Fruit fly (Drosophila melanogaster) whole organism, embryonic: ENCODE results near the gene CG4297.

Source experiments
- CG10321 ChIP-seq: fragments of 200-800 bp; sonication (Bioruptor generic); IDR thresholded peaks from 2 replicates; pipeline ENCODE4 v1.3.6; 2022; ENCODE audit warnings: missing biosample characterization, missing genetic modification characterization
- CG11695 ChIP-seq: fragments of 200-800 bp; sonication (Bioruptor generic); IDR thresholded peaks from 3 replicates; pipeline ENCODE4 v1.3.6; 2022; ENCODE audit warnings: missing biosample characterization, missing genetic modification characterization
- CG12219 ChIP-seq: fragments of 200-800 bp; sonication (Bioruptor generic); optimal IDR thresholded peaks from 3 replicates; lab custom pipeline; 2018; ENCODE audit warnings: missing biosample characterization, mild to moderate bottlenecking, missing genetic modification characterization
- CG1233 ChIP-seq: fragments of 200-800 bp; sonication (Bioruptor generic); optimal IDR thresholded peaks from 4 replicates; lab custom pipeline; 2018; ENCODE audit warnings: missing biosample characterization, mild to moderate bottlenecking, missing genetic modification characterization
- CG14441 ChIP-seq: fragments of 200-800 bp; sonication (Bioruptor generic); IDR thresholded peaks from 2 replicates; pipeline ENCODE4 v1.3.6; 2022; ENCODE audit warnings: missing biosample characterization, missing genetic modification characterization
- CG15269 ChIP-seq: fragments of 200-800 bp; sonication (Bioruptor generic); optimal IDR thresholded peaks from 2 replicates; lab custom pipeline; 2018; ENCODE audit warnings: missing biosample characterization, mild to moderate bottlenecking, missing genetic modification characterization, moderate library complexity
- CG15479 ChIP-seq: fragments of 200-800 bp; sonication (Bioruptor generic); optimal IDR thresholded peaks from 3 replicates; lab custom pipeline; 2019; ENCODE audit warnings: missing biosample characterization, mild to moderate bottlenecking, missing genetic modification characterization, moderate library complexity
- CG15696 ChIP-seq: fragments of 200-800 bp; sonication (Bioruptor generic); optimal IDR thresholded peaks from 2 replicates; lab custom pipeline; 2019; ENCODE audit warnings: missing biosample characterization, mild to moderate bottlenecking, missing genetic modification characterization, moderate library complexity
- CG16863 ChIP-seq: fragments of 200-800 bp; sonication (Bioruptor generic); optimal IDR thresholded peaks from 3 replicates; lab custom pipeline; 2016; ENCODE audit warnings: missing biosample characterization, missing genetic modification characterization
- CG1832 ChIP-seq: fragments of 200-800 bp; sonication (Bioruptor generic); optimal IDR thresholded peaks from 2 replicates; lab custom pipeline; 2017; ENCODE audit warnings: missing biosample characterization, mild to moderate bottlenecking, missing genetic modification characterization, inconsistent platforms
- CG2120 ChIP-seq: fragments of 200-800 bp; sonication (Bioruptor generic); optimal IDR thresholded peaks from 3 replicates; lab custom pipeline; 2016; ENCODE audit warnings: missing biosample characterization, missing genetic modification characterization
- CG2712 ChIP-seq: fragments of 200-800 bp; optimal IDR thresholded peaks from 3 replicates; lab custom pipeline; 2019; ENCODE audit warnings: missing biosample characterization, mild to moderate bottlenecking, missing genetic modification characterization, moderate library complexity
- CG32532 ChIP-seq: fragments of 200-800 bp; sonication (Bioruptor generic); IDR thresholded peaks from 2 replicates; pipeline ENCODE4 v1.3.6; 2022; ENCODE audit warnings: missing biosample characterization, missing genetic modification characterization
- CG3407 ChIP-seq: fragments of 200-800 bp; sonication (Bioruptor generic); optimal IDR thresholded peaks from 2 replicates; lab custom pipeline; 2018; ENCODE audit warnings: missing biosample characterization, mild to moderate bottlenecking, missing genetic modification characterization
- CG4360 ChIP-seq: fragments of 200-800 bp; sonication (Bioruptor generic); IDR thresholded peaks from 2 replicates; pipeline ENCODE4 v1.3.6; 2022; ENCODE audit warnings: missing biosample characterization, missing genetic modification characterization
- CG4707 ChIP-seq: fragments of 200-800 bp; sonication (Bioruptor generic); optimal IDR thresholded peaks from 2 replicates; lab custom pipeline; 2018; ENCODE audit warnings: missing biosample characterization, mild to moderate bottlenecking, missing genetic modification characterization, moderate library complexity
- CG6254 ChIP-seq: fragments of 200-800 bp; sonication (Bioruptor generic); optimal IDR thresholded peaks from 3 replicates; lab custom pipeline; 2017; ENCODE audit warnings: mild to moderate bottlenecking, missing biosample characterization, missing genetic modification reagents, missing genetic modification characterization
- CG8388 ChIP-seq: fragments of 200-800 bp; sonication (Bioruptor generic); optimal IDR thresholded peaks from 2 replicates; lab custom pipeline; 2019; ENCODE audit warnings: missing biosample characterization, mild to moderate bottlenecking, missing genetic modification characterization, moderate library complexity
- CTCF ChIP-seq: fragments of 200-800 bp; sonication (Bioruptor generic); optimal IDR thresholded peaks from 2 replicates; lab custom pipeline; 2017; ENCODE audit warnings: missing biosample characterization, mild to moderate bottlenecking, missing genetic modification characterization, moderate library complexity
- CrebB ChIP-seq: fragments of 200-800 bp; sonication (Bioruptor generic); optimal IDR thresholded peaks from 3 replicates; lab custom pipeline; 2018; ENCODE audit warnings: missing biosample characterization, mild to moderate bottlenecking, missing genetic modification characterization
- D ChIP-seq, 2 experiments: fragments of 200-800 bp in 1 of 2; fragments of >200 bp in 1 of 2; sonication (Bioruptor generic) in 1 of 2; optimal IDR thresholded peaks; 2 replicates in 1 of 2; 3 replicates in 1 of 2; lab custom pipeline; 2017; ENCODE audit warnings: mild to moderate bottlenecking in 1 of 2, missing biosample characterization in 1 of 2, missing genetic modification characterization in 1 of 2, missing genetic modification reagents in 1 of 2
- Deaf1 ChIP-seq: fragments of 200-800 bp; optimal IDR thresholded peaks from 3 replicates; lab custom pipeline; 2019; ENCODE audit warnings: missing biosample characterization, mild to moderate bottlenecking, missing genetic modification characterization, moderate library complexity
- Doc3 ChIP-seq: fragments of 200-800 bp; sonication (Bioruptor generic); IDR thresholded peaks from 3 replicates; pipeline ENCODE4 v1.3.6; 2022; ENCODE audit warnings: missing biosample characterization, missing genetic modification characterization; ENCODE audit not compliant: partially characterized antibody
- HLH54F ChIP-seq: fragments of 200-800 bp; sonication (Bioruptor generic); optimal IDR thresholded peaks from 3 replicates; lab custom pipeline; 2016; ENCODE audit warnings: missing biosample characterization, missing genetic modification characterization
- Hand ChIP-seq: fragments of 200-800 bp; sonication (Bioruptor generic); optimal IDR thresholded peaks from 2 replicates; lab custom pipeline; 2017; ENCODE audit warnings: mild to moderate bottlenecking, missing biosample characterization, missing genetic modification reagents, missing genetic modification characterization
- Hsf ChIP-seq: fragments of 200-800 bp; sonication (Bioruptor generic); optimal IDR thresholded peaks from 3 replicates; lab custom pipeline; 2016; ENCODE audit warnings: missing biosample characterization, missing genetic modification characterization
- Lpt ChIP-seq: fragments of >200 bp; optimal IDR thresholded peaks from 2 replicates; lab custom pipeline; 2018; ENCODE audit warnings: missing biosample characterization, missing genetic modification characterization
- MTF-1 ChIP-seq: fragments of 200-800 bp; sonication (Bioruptor generic); optimal IDR thresholded peaks from 2 replicates; lab custom pipeline; 2018; ENCODE audit warnings: missing biosample characterization, mild to moderate bottlenecking, missing genetic modification characterization, borderline replicate concordance
- Mes4 ChIP-seq: fragments of 200-800 bp; sonication (Bioruptor generic); optimal IDR thresholded peaks from 2 replicates; lab custom pipeline; 2016; ENCODE audit warnings: missing biosample characterization, missing genetic modification characterization
- Nf-YC ChIP-seq: fragments of 200-800 bp; optimal IDR thresholded peaks from 3 replicates; lab custom pipeline; 2019; ENCODE audit warnings: missing biosample characterization, mild to moderate bottlenecking, missing genetic modification characterization, moderate library complexity
- Optix ChIP-seq: fragments of 200-800 bp; sonication (Bioruptor generic); IDR thresholded peaks from 3 replicates; pipeline ENCODE4 v1.3.6; 2022; ENCODE audit warnings: missing biosample characterization, missing genetic modification characterization
- Scr ChIP-seq: fragments of 200-800 bp; sonication (Bioruptor generic); IDR thresholded peaks from 2 replicates; pipeline ENCODE4 v1.3.6; 2022; ENCODE audit warnings: missing biosample characterization, missing genetic modification characterization; ENCODE audit not compliant: partially characterized antibody
- bowl ChIP-seq: fragments of 200-800 bp; sonication (Bioruptor generic); IDR thresholded peaks from 2 replicates; pipeline ENCODE4 v1.3.6; 2022; ENCODE audit warnings: missing biosample characterization, missing genetic modification characterization
- crc ChIP-seq: fragments of 200-800 bp; sonication (Bioruptor generic); optimal IDR thresholded peaks from 2 replicates; lab custom pipeline; 2016; ENCODE audit warnings: missing biosample characterization, missing genetic modification characterization
- ftz-f1 ChIP-seq: fragments of 200-800 bp; sonication (Bioruptor generic); optimal IDR thresholded peaks from 2 replicates; lab custom pipeline; 2016; ENCODE audit warnings: missing biosample characterization, missing genetic modification characterization
- gcm2 ChIP-seq: fragments of 200-800 bp; sonication (Bioruptor generic); optimal IDR thresholded peaks from 2 replicates; lab custom pipeline; 2016; ENCODE audit warnings: missing biosample characterization, missing genetic modification characterization
- hbn ChIP-seq: fragments of 200-800 bp; sonication (Bioruptor generic); IDR thresholded peaks from 2 replicates; pipeline ENCODE4 v1.3.6; 2022; ENCODE audit warnings: missing biosample characterization, missing genetic modification characterization; ENCODE audit not compliant: partially characterized antibody
- insv ChIP-seq, 2 experiments: fragments of 200-800 bp; sonication (Bioruptor generic); optimal IDR thresholded peaks; 3 replicates each; lab custom pipeline; 2016 to 2018; ENCODE audit warnings: missing biosample characterization in 2 of 2, missing genetic modification characterization in 2 of 2
- inv ChIP-seq: fragments of 200-800 bp; sonication (Bioruptor generic); IDR thresholded peaks from 2 replicates; pipeline ENCODE4 v1.3.6; 2022; ENCODE audit warnings: missing biosample characterization, missing genetic modification characterization; ENCODE audit not compliant: partially characterized antibody
- maf-S ChIP-seq: fragments of 200-800 bp; sonication (Bioruptor generic); optimal IDR thresholded peaks from 2 replicates; lab custom pipeline; 2016; ENCODE audit warnings: missing biosample characterization, missing genetic modification characterization
- org-1 ChIP-seq: fragments of 200-800 bp; sonication (Bioruptor generic); optimal IDR thresholded peaks from 2 replicates; lab custom pipeline; 2017; ENCODE audit warnings: missing biosample characterization, missing genetic modification characterization
- phol ChIP-seq: fragments of 200-800 bp; sonication (Bioruptor generic); optimal IDR thresholded peaks from 3 replicates; lab custom pipeline; 2018; ENCODE audit warnings: missing biosample characterization, mild to moderate bottlenecking, missing genetic modification characterization, moderate library complexity
- psq ChIP-seq: fragments of 200-800 bp; sonication (Bioruptor generic); optimal IDR thresholded peaks from 2 replicates; lab custom pipeline; 2017; ENCODE audit warnings: missing biosample characterization, missing genetic modification characterization
- pzg ChIP-seq: fragments of 200-800 bp; sonication (Bioruptor generic); optimal IDR thresholded peaks from 3 replicates; lab custom pipeline; 2018; ENCODE audit warnings: missing biosample characterization, mild to moderate bottlenecking, missing genetic modification characterization, moderate library complexity
- repo ChIP-seq: fragments of 200-800 bp; sonication (Bioruptor generic); optimal IDR thresholded peaks from 2 replicates; lab custom pipeline; 2016; ENCODE audit warnings: missing biosample characterization, missing genetic modification characterization
- salm ChIP-seq: fragments of 200-800 bp; sonication (Bioruptor generic); optimal IDR thresholded peaks from 2 replicates; lab custom pipeline; 2018; ENCODE audit warnings: missing biosample characterization, mild to moderate bottlenecking, missing genetic modification characterization
- so ChIP-seq: fragments of 200-800 bp; sonication (Bioruptor generic); IDR thresholded peaks from 3 replicates; pipeline ENCODE4 v1.3.6; 2022; ENCODE audit warnings: missing biosample characterization, missing genetic modification characterization
- sr ChIP-seq: fragments of 200-800 bp; sonication (Bioruptor generic); IDR thresholded peaks from 3 replicates; pipeline ENCODE4 v1.3.6; 2022; ENCODE audit warnings: missing biosample characterization, missing genetic modification characterization
- tup ChIP-seq: fragments of 200-800 bp; sonication (Bioruptor generic); optimal IDR thresholded peaks from 2 replicates; lab custom pipeline; 2016; ENCODE audit warnings: missing biosample characterization, mild to moderate bottlenecking, missing genetic modification characterization, moderate library complexity

Gene CG4297

dm6 chr2L:480638-481399 lies 8.8 kb upstream of the CG4297 start (continued):
- peak; percentile 100 for TF ChIP-seq CG8388 (GFP tag; lab: Kevin White, UChicago)
- no peak for TF ChIP-seq bowl (GFP tag; lab: Robert Waterston, UW)
- peak; percentile 100 for TF ChIP-seq CG16863 (GFP tag; lab: Kevin White, UChicago)
- peak; percentile 100 for TF ChIP-seq CrebB (tag; lab: Kevin White, UChicago)
- TF ChIP-seq CG15696 (tag; lab: Kevin White, UChicago): peak; percentile 100
- TF ChIP-seq Deaf1: peak; percentile 96
- no peak for TF ChIP-seq Optix (GFP tag; lab: Robert Waterston, UW)
- peak; percentile 100 for TF ChIP-seq ftz-f1 (GFP tag; lab: Kevin White, UChicago)
- peak; percentile 74 for TF ChIP-seq Lpt (GFP tag; lab: Kevin White, UChicago)
- TF ChIP-seq CG3407: peak; percentile 99
- TF ChIP-seq CG4707 (GFP tag; lab: Kevin White, UChicago): peak; percentile 99
- peak; percentile 98 for TF ChIP-seq CG6254
- TF ChIP-seq CG1233 (GFP tag; lab: Kevin White, UChicago): peak; percentile 100
- TF ChIP-seq repo (GFP tag; lab: Kevin White, UChicago): peak; percentile 100
- peak; percentile 100 for TF ChIP-seq CG2120
- TF ChIP-seq so (GFP tag; lab: Robert Waterston, UW): no peak
- TF ChIP-seq CG15479 (GFP tag; lab: Kevin White, UChicago): peak; percentile 89
- peak; percentile 100 for TF ChIP-seq org-1 (GFP tag; lab: Kevin White, UChicago)
- TF ChIP-seq Doc3 (GFP tag; lab: Robert Waterston, UW): no peak
- TF ChIP-seq CTCF: peak; percentile 84
- TF ChIP-seq pzg: peak; percentile 79
- peak; percentile 100 for TF ChIP-seq HLH54F (GFP tag; lab: Kevin White, UChicago)
- TF ChIP-seq Hsf: peak; percentile 100
- TF ChIP-seq hbn (GFP tag; lab: Robert Waterston, UW): no peak
- TF ChIP-seq maf-S (GFP tag; lab: Kevin White, UChicago): peak; percentile 100
- peak; percentile 100 for TF ChIP-seq salm (tag; lab: Kevin White, UChicago)
- TF ChIP-seq CG14441 (GFP tag; lab: Robert Waterston, UW): no peak
- peak; percentile 100 for TF ChIP-seq CG12219 (GFP tag; lab: Kevin White, UChicago)
- TF ChIP-seq CG11695: no peak
- peak; percentile 100 for TF ChIP-seq psq (GFP tag; lab: Kevin White, UChicago)
- peak; percentile 89 to 94 for TF ChIP-seq insv (GFP tag; optimal IDR thresholded peaks at IDR 0.05; lab: Kevin White, UChicago)
- no peak for TF ChIP-seq sr
- no peak for TF ChIP-seq Scr (GFP tag; lab: Robert Waterston, UW)
- peak; percentile 100 for TF ChIP-seq Hand (GFP tag; lab: Kevin White, UChicago)
- TF ChIP-seq inv (GFP tag; lab: Robert Waterston, UW): no peak
- peak; percentile 100 for TF ChIP-seq CG15269 (tag; lab: Kevin White, UChicago)
- TF ChIP-seq CG1832 (GFP tag; lab: Kevin White, UChicago): peak; percentile 75
- peak; percentile 100 for TF ChIP-seq MTF-1 (GFP tag; lab: Kevin White, UChicago)
- TF ChIP-seq tup (GFP tag; lab: Kevin White, UChicago): peak; percentile 100
- TF ChIP-seq phol: peak; percentile 100
- peak; percentile 100 for TF ChIP-seq Mes4
- no peak for TF ChIP-seq CG4360 (GFP tag; lab: Robert Waterston, UW)
- TF ChIP-seq Nf-YC (tag; lab: Kevin White, UChicago): peak; percentile 96
- no peak for TF ChIP-seq CG10321 (GFP tag; lab: Robert Waterston, UW)
- peak; percentile 100 for TF ChIP-seq gcm2 (GFP tag; lab: Kevin White, UChicago)
- TF ChIP-seq CG2712 (tag; lab: Kevin White, UChicago): peak; percentile 100
- peak; percentile 7 for TF ChIP-seq D (optimal IDR thresholded peaks at IDR 0.05; lab: Kevin White, UChicago)
- TF ChIP-seq D (GFP tag; optimal IDR thresholded peaks at IDR 0.05; lab: Kevin White, UChicago): peak; percentile 100
- peak; percentile 100 for TF ChIP-seq crc
- TF ChIP-seq CG32532: no peak
